Fruit fly (Drosophila melanogaster) whole organism, larva: ENCODE results near the gene Edg78E.

Experiments used
- noc ChIP-seq: fragments of 200-800 bp; sonication (Bioruptor generic); optimal IDR thresholded peaks from 3 replicates; lab custom pipeline; 2019; ENCODE audit warnings: missing biosample characterization, mild to moderate bottlenecking, missing genetic modification characterization, moderate library complexity

Gene Edg78E

dm6 chr3L:21301737-21302487 lies 4.3 kb upstream of the Edg78E start:
- no peak for TF ChIP-seq noc (tag; lab: Kevin White, UChicago)

- no peak for TF ChIP-seq noc (tag; lab: Kevin White, UChicago)
Measured at dm6 chr3L:21300280-21300679, 2.7 kb upstream of the Edg78E start, which contains the start of gene Cpr78Cc. Cpr78Cc (plus strand) TSS chr3L:21300580.

dm6 chr3L:21299203-21299602 lies 1.6 kb upstream of the Edg78E start:
- no peak for TF ChIP-seq noc (tag; lab: Kevin White, UChicago)

- no peak for TF ChIP-seq noc (tag; lab: Kevin White, UChicago)
Measured at dm6 chr3L:21298375-21298774, 772 bp upstream of the Edg78E start, which contains the start of gene CG43702. CG43702 (plus strand) TSS chr3L:21298675.

dm6 chr3L:21294202-21294601 lies 3.4 kb downstream of the Edg78E start, which contains the start of gene Cpr78Cb:
Cpr78Cb (plus strand) TSS chr3L:21294492.
- TF ChIP-seq noc (tag; lab: Kevin White, UChicago), result no peak

dm6 chr3L:21292700-21293099 lies 4.9 kb downstream of the Edg78E start, which contains the start of gene Cpr78Ca:
Cpr78Ca (minus strand) TSS chr3L:21292800.
- no peak for TF ChIP-seq noc (tag; lab: Kevin White, UChicago)

dm6 chr3L:21291055-21291454 lies 6.5 kb downstream of the Edg78E start:
- TF ChIP-seq noc (tag; lab: Kevin White, UChicago), result no peak

- no peak for TF ChIP-seq noc (tag; lab: Kevin White, UChicago)
Measured at dm6 chr3L:21290336-21290735, 7.3 kb downstream of the Edg78E start.

- no peak for TF ChIP-seq noc (tag; lab: Kevin White, UChicago)
Measured at dm6 chr3L:21285639-21286338, 11.8 kb downstream of the Edg78E start, which contains the start of the genes CG12974 and pzg. CG12974 (minus strand) TSS chr3L:21285962. pzg (plus strand) TSS chr3L:21286099.

- no peak for TF ChIP-seq noc (tag; lab: Kevin White, UChicago)
Measured at dm6 chr3L:21284720-21285638, 12.6 kb downstream of the Edg78E start.

- TF ChIP-seq noc (tag; lab: Kevin White, UChicago), result no peak
Measured at dm6 chr3L:21283795-21284194, 13.8 kb downstream of the Edg78E start.

dm6 chr3L:21282741-21283140 lies 14.9 kb downstream of the Edg78E start:
- no peak for TF ChIP-seq noc (tag; lab: Kevin White, UChicago)

- TF ChIP-seq noc (tag; lab: Kevin White, UChicago), result no peak
Measured at dm6 chr3L:21281706-21282105, 15.9 kb downstream of the Edg78E start.

dm6 chr3L:21280996-21281691 lies 16.5 kb downstream of the Edg78E start, which contains the start of gene ppl:
ppl (minus strand) TSS chr3L:21281506.
- TF ChIP-seq noc (tag; lab: Kevin White, UChicago), result peak; percentile 27
